Worm (Caenorhabditis elegans) whole organism, young adult: ENCODE measurements around the gene grl-17.

Source experiments
- D2030.7 ChIP-seq: fragments of 200-800 bp; sonication (Bioruptor generic); IDR thresholded peaks from 2 replicates; pipeline ENCODE4 v1.3.6; 2022; ENCODE audit warnings: missing genetic modification reagents, missing genetic modification characterization, missing compliant biosample characterization
- F39B2.1 ChIP-seq: fragments of 200-800 bp; sonication (Bioruptor generic); IDR thresholded peaks from 2 replicates; pipeline ENCODE4 v1.3.6; 2022; ENCODE audit warnings: missing genetic modification reagents, missing genetic modification characterization, missing compliant biosample characterization
- K12H6.12 ChIP-seq: fragments of 200-800 bp; sonication (Bioruptor generic); optimal IDR thresholded peaks from 2 replicates; lab custom pipeline; 2018; ENCODE audit warnings: mild to moderate bottlenecking, missing genetic modification characterization, missing compliant biosample characterization
- attf-5 ChIP-seq: fragments of 200-800 bp; sonication (Bioruptor generic); optimal IDR thresholded peaks from 2 replicates; lab custom pipeline; 2018; ENCODE audit warnings: mild to moderate bottlenecking, missing genetic modification characterization, missing compliant biosample characterization
- cebp-2 ChIP-seq: fragments of 200-800 bp; sonication (Bioruptor generic); IDR thresholded peaks from 2 replicates; pipeline ENCODE4 v1.3.6; 2022; ENCODE audit warnings: missing genetic modification characterization, missing compliant biosample characterization
- ceh-91 ChIP-seq: fragments of 200-800 bp; sonication (Bioruptor generic); IDR thresholded peaks from 2 replicates; pipeline ENCODE4 v1.3.6; 2022; ENCODE audit warnings: missing genetic modification reagents, missing genetic modification characterization, missing compliant biosample characterization
- dpl-1 ChIP-seq: fragments of 150-350 bp; optimal IDR thresholded peaks from 2 replicates; lab custom pipeline; 2014; ENCODE audit warnings: missing biosample characterization, missing genetic modification reagents, missing genetic modification characterization
- hlh-12 ChIP-seq: sonication (generic microtip); optimal IDR thresholded peaks from 2 replicates; lab custom pipeline; 2016; ENCODE audit warnings: missing genetic modification characterization, missing compliant biosample characterization
- lin-26 ChIP-seq: fragments of 200-800 bp; sonication (Bioruptor generic); IDR thresholded peaks from 2 replicates; pipeline ENCODE4 v1.3.6; 2022; ENCODE audit warnings: missing genetic modification reagents, missing genetic modification characterization, missing compliant biosample characterization
- mxl-1 ChIP-seq: sonication (generic microtip); optimal IDR thresholded peaks from 2 replicates; lab custom pipeline; 2016; ENCODE audit warnings: missing genetic modification characterization, missing compliant biosample characterization
- pha-4 ChIP-seq: fragments of 150-350 bp; sonication (generic microtip); optimal IDR thresholded peaks from 2 replicates; lab custom pipeline; 2014; ENCODE audit warnings: missing biosample characterization, missing genetic modification reagents, missing genetic modification characterization
- sdz-38 ChIP-seq: sonication (generic microtip); optimal IDR thresholded peaks from 2 replicates; lab custom pipeline; 2016; ENCODE audit warnings: missing genotype, missing genetic modification characterization, missing compliant biosample characterization
- somi-1 ChIP-seq: fragments of 200-800 bp; sonication (Bioruptor generic); optimal IDR thresholded peaks from 2 replicates; lab custom pipeline; 2018; ENCODE audit warnings: mild to moderate bottlenecking, missing genetic modification characterization, missing compliant biosample characterization
- ztf-28 ChIP-seq: fragments of 200-800 bp; sonication (Bioruptor generic); IDR thresholded peaks from 2 replicates; pipeline ENCODE4 v1.3.6; 2022; ENCODE audit warnings: missing genetic modification reagents, missing genetic modification characterization, missing compliant biosample characterization

DNA sequence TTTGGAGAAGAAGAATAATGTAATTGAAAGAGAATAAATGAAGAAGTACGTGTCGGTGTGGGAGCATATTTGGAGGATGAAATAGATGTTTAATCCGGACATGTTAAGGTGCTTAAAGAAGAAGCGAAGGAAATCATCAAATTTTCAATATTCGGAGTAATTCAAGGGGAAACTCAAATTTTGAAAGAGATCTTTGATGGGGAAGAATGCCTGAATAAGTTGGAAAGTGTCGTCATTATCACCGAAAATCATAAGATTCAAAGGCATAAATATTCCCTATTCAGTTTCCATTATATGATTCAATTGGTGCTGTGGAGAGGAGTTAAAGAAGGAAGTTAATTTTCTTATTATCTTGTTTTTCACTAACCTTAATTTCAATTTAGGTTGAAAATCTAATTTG lies 48.6 kb downstream of the grl-17 start, which contains the start of gene semi-1:
- TF ChIP-seq ceh-91 (GFP tag; lab: Robert Waterston, UW) (no peak), mxl-1 (no peak), ztf-28 (no peak), lin-26 (no peak), F39B2.1 (GFP tag; lab: Robert Waterston, UW) (no peak), sdz-38 (tag; lab: Kevin White, UChicago) (no peak), hlh-12 (tag; lab: Kevin White, UChicago) (no peak), pha-4 (tag; lab: Kevin White, UChicago) (no peak), dpl-1 (no peak), attf-5 (GFP tag; lab: Kevin White, UChicago) (no peak), D2030.7 (GFP tag; lab: Robert Waterston, UW) (no peak), somi-1 (no peak), K12H6.12 (tag; lab: Kevin White, UChicago) (no peak), cebp-2 (GFP tag; lab: Robert Waterston, UW) (no peak)
